Fruit fly (Drosophila melanogaster) whole organism, wandering third instar larva: ENCODE results near the gene CG5516.

Experiments
- Abd-B ChIP-seq: fragments of >200 bp; optimal IDR thresholded peaks from 2 replicates; lab custom pipeline; 2017; ENCODE audit warnings: missing biosample characterization, missing genetic modification characterization
- CG32264 ChIP-seq: fragments of 200-800 bp; sonication (Bioruptor generic); optimal IDR thresholded peaks from 2 replicates; lab custom pipeline; 2016; ENCODE audit warnings: missing biosample characterization, missing genetic modification characterization
- CG9705 ChIP-seq: fragments of 200-800 bp; sonication (Bioruptor generic); optimal IDR thresholded peaks from 2 replicates; lab custom pipeline; 2018; ENCODE audit warnings: missing biosample characterization, mild to moderate bottlenecking, missing genetic modification characterization
- CrebA ChIP-seq: fragments of 200-800 bp; sonication (Bioruptor generic); optimal IDR thresholded peaks from 2 replicates; lab custom pipeline; 2016; ENCODE audit warnings: missing biosample characterization, mild to moderate bottlenecking, missing genetic modification characterization, borderline replicate concordance
- Dfd ChIP-seq: fragments of >200 bp; optimal IDR thresholded peaks from 2 replicates; lab custom pipeline; 2017; ENCODE audit warnings: missing biosample characterization, missing genetic modification characterization
- Dif ChIP-seq: fragments of 200-275, 200-300 bp; sonication (Bioruptor generic); optimal IDR thresholded peaks from 2 replicates; lab custom pipeline; 2018; ENCODE audit warnings: missing biosample characterization, missing genetic modification characterization; ENCODE audit not compliant: partially characterized antibody
- GATAd ChIP-seq: sonication (Bioruptor generic); optimal IDR thresholded peaks from 2 replicates; lab custom pipeline; 2016; ENCODE audit warnings: missing biosample characterization, missing genetic modification characterization
- HLH106 ChIP-seq: fragments of 200-800 bp; optimal IDR thresholded peaks from 3 replicates; lab custom pipeline; 2019; ENCODE audit warnings: missing biosample characterization, mild to moderate bottlenecking, missing genetic modification characterization, moderate library complexity
- Hnf4 ChIP-seq: fragments of 200-800 bp; sonication (Bioruptor generic); optimal IDR thresholded peaks from 2 replicates; lab custom pipeline; 2016; ENCODE audit warnings: missing biosample characterization, mild to moderate bottlenecking, missing genetic modification characterization
- Hr78 ChIP-seq: fragments of >200 bp; optimal IDR thresholded peaks from 2 replicates; lab custom pipeline; 2017; ENCODE audit warnings: missing biosample characterization, missing genetic modification characterization
- Hr83 ChIP-seq: fragments of 200-300 bp; sonication (Bioruptor generic); optimal IDR thresholded peaks from 2 replicates; lab custom pipeline; 2016; ENCODE audit warnings: missing biosample characterization, mild to moderate bottlenecking, missing genetic modification characterization, moderate library complexity; ENCODE audit not compliant: poor library complexity, severe bottlenecking
- Jra ChIP-seq: sonication (Bioruptor generic); optimal IDR thresholded peaks from 2 replicates; lab custom pipeline; 2016; ENCODE audit warnings: missing biosample characterization, missing genetic modification characterization
- Mio ChIP-seq: sonication (Bioruptor generic); optimal IDR thresholded peaks from 2 replicates; lab custom pipeline; 2016; ENCODE audit warnings: missing biosample characterization, missing genetic modification characterization
- Myc ChIP-seq: fragments of >200 bp; optimal IDR thresholded peaks from 2 replicates; lab custom pipeline; 2017
- N ChIP-seq: fragments of >200 bp; optimal IDR thresholded peaks from 2 replicates; lab custom pipeline; 2018; ENCODE audit warnings: missing biosample characterization, missing external identifiers, missing genetic modification characterization
- OdsH ChIP-seq: fragments of 200-800 bp; sonication (Bioruptor generic); optimal IDR thresholded peaks from 2 replicates; lab custom pipeline; 2016; ENCODE audit warnings: missing biosample characterization, mild to moderate bottlenecking, missing genetic modification characterization
- Rel ChIP-seq, 2 experiments: fragments of 200-800 bp; sonication (Bioruptor generic) in 1 of 2; optimal IDR thresholded peaks; 2 replicates in 1 of 2; 3 replicates in 1 of 2; lab custom pipeline; 2016 to 2019; ENCODE audit warnings: mild to moderate bottlenecking in 2 of 2, missing biosample characterization in 2 of 2, missing genetic modification characterization in 2 of 2, moderate library complexity in 1 of 2
- Sp1 ChIP-seq: fragments of 200-800 bp; sonication (Bioruptor generic); optimal IDR thresholded peaks from 3 replicates; lab custom pipeline; 2019; ENCODE audit warnings: missing biosample characterization, mild to moderate bottlenecking, missing genetic modification characterization, moderate library complexity
- Vsx2 ChIP-seq: fragments of 200-300, 225-300 bp; sonication (Bioruptor generic); optimal IDR thresholded peaks from 2 replicates; lab custom pipeline; 2018; ENCODE audit warnings: missing biosample characterization, missing genetic modification characterization; ENCODE audit not compliant: partially characterized antibody
- br ChIP-seq: fragments of 200-800 bp; sonication (Bioruptor generic); optimal IDR thresholded peaks from 2 replicates; lab custom pipeline; 2016; ENCODE audit warnings: missing biosample characterization, missing genetic modification characterization
- brk ChIP-seq: fragments of 200-800 bp; sonication (Bioruptor generic); optimal IDR thresholded peaks from 2 replicates; lab custom pipeline; 2016; ENCODE audit warnings: missing biosample characterization, mild to moderate bottlenecking, missing genetic modification characterization
- dl ChIP-seq, 2 experiments: fragments of 175-275, 200-275 bp in 1 of 2; fragments of 200-275 bp in 1 of 2; sonication (Bioruptor generic); optimal IDR thresholded peaks; lab custom pipeline; 2018; ENCODE audit warnings: mild to moderate bottlenecking in 2 of 2, missing biosample characterization in 2 of 2, missing genetic modification characterization in 2 of 2, moderate library complexity in 2 of 2; ENCODE audit not compliant: partially characterized antibody in 2 of 2, insufficient read depth in 1 of 2
- dmrt93B ChIP-seq: fragments of 200-800 bp; sonication (Bioruptor generic); optimal IDR thresholded peaks from 2 replicates; lab custom pipeline; 2018; ENCODE audit warnings: missing biosample characterization, mild to moderate bottlenecking, missing genetic modification characterization
- dsf ChIP-seq: sonication (Bioruptor generic); optimal IDR thresholded peaks from 2 replicates; lab custom pipeline; 2016; ENCODE audit warnings: missing biosample characterization, missing genetic modification characterization, borderline replicate concordance
- ey ChIP-seq: fragments of 200-800 bp; sonication (Bioruptor generic); optimal IDR thresholded peaks from 2 replicates; lab custom pipeline; 2016; ENCODE audit warnings: missing biosample characterization, missing genetic modification characterization
- foxo ChIP-seq, 2 experiments: fragments of 200-800 bp; sonication (Bioruptor generic); optimal IDR thresholded peaks; 2 replicates in 1 of 2; 3 replicates in 1 of 2; lab custom pipeline; 2016 to 2017; ENCODE audit warnings: missing biosample characterization in 2 of 2, missing genetic modification characterization in 2 of 2
- fru ChIP-seq: fragments of 200-800 bp; sonication (Bioruptor generic); optimal IDR thresholded peaks from 3 replicates; lab custom pipeline; 2016; ENCODE audit warnings: missing biosample characterization, mild to moderate bottlenecking, missing genetic modification characterization
- h ChIP-seq: fragments of 200-800 bp; sonication (Bioruptor generic); optimal IDR thresholded peaks from 3 replicates; lab custom pipeline; 2016; ENCODE audit warnings: missing biosample characterization, mild to moderate bottlenecking, missing genetic modification characterization
- jim ChIP-seq: fragments of 175-275, 200-325 bp; sonication (Bioruptor generic); optimal IDR thresholded peaks from 2 replicates; lab custom pipeline; 2016; ENCODE audit warnings: missing biosample characterization, mild to moderate bottlenecking, missing genetic modification characterization
- lola ChIP-seq: fragments of >200 bp; optimal IDR thresholded peaks from 2 replicates; lab custom pipeline; 2017; ENCODE audit warnings: missing biosample characterization, missing genetic modification characterization
- pan ChIP-seq: fragments of >200 bp; optimal IDR thresholded peaks from 2 replicates; lab custom pipeline; 2017
- psq ChIP-seq: fragments of 200-800 bp; sonication (Bioruptor generic); optimal IDR thresholded peaks from 3 replicates; lab custom pipeline; 2017; ENCODE audit warnings: missing biosample characterization, mild to moderate bottlenecking, missing genetic modification characterization, moderate library complexity
- rgr ChIP-seq: fragments of 200-800 bp; sonication (Bioruptor generic); optimal IDR thresholded peaks from 3 replicates; lab custom pipeline; 2016; ENCODE audit warnings: missing biosample characterization, mild to moderate bottlenecking, missing genetic modification characterization
- sage ChIP-seq: fragments of 200-800 bp; sonication (Bioruptor generic); optimal IDR thresholded peaks from 2 replicates; lab custom pipeline; 2016; ENCODE audit warnings: missing biosample characterization, mild to moderate bottlenecking, missing genetic modification characterization
- sv ChIP-seq: fragments of 200-800 bp; sonication (Bioruptor generic); optimal IDR thresholded peaks from 3 replicates; lab custom pipeline; 2016; ENCODE audit warnings: missing biosample characterization, missing genetic modification characterization
- tai ChIP-seq: sonication (Bioruptor generic); optimal IDR thresholded peaks from 2 replicates; lab custom pipeline; 2016; ENCODE audit warnings: missing biosample characterization, missing genetic modification characterization
- usp ChIP-seq: fragments of >200 bp; optimal IDR thresholded peaks from 2 replicates; lab custom pipeline; 2017; ENCODE audit warnings: missing biosample characterization, missing genetic modification characterization
- woc ChIP-seq: sonication (Bioruptor generic); optimal IDR thresholded peaks from 2 replicates; lab custom pipeline; 2016; ENCODE audit warnings: missing biosample characterization, mild to moderate bottlenecking, missing genetic modification characterization

CG5516 gene

dm6 chr3R:16010009-16010505 lies 46.4 kb downstream of the CG5516 start:
- TF ChIP-seq CrebA (GFP tag; lab: Kevin White, UChicago): peak; percentile 12
- no peak for TF ChIP-seq Rel (GFP tag; optimal IDR thresholded peaks at IDR 0.05; lab: Kevin White, UChicago)
- TF ChIP-seq Rel (tag; optimal IDR thresholded peaks at IDR 0.05; lab: Kevin White, UChicago): peak; percentile 80
- TF ChIP-seq h (GFP tag; lab: Kevin White, UChicago): peak; percentile 48
- peak; percentile 63 for TF ChIP-seq br (GFP tag; lab: Kevin White, UChicago)
- TF ChIP-seq CG32264 (GFP tag; lab: Kevin White, UChicago): no peak
- TF ChIP-seq, all 38 proteins: peak for 4

- TF ChIP-seq Vsx2 (GFP tag; lab: Kevin White, UChicago) (peak; percentile 70), dmrt93B (GFP tag; lab: Kevin White, UChicago) (no peak), Myc (lab: Kevin White, UChicago) (no peak), N (GFP tag; lab: Kevin White, UChicago) (peak; percentile 39), sv (no peak), lola (GFP tag; lab: Kevin White, UChicago) (no peak), usp (GFP tag; lab: Kevin White, UChicago) (no peak), GATAd (no peak), tai (GFP tag; lab: Kevin White, UChicago) (no peak), OdsH (GFP tag; lab: Kevin White, UChicago) (no peak), Hnf4 (GFP tag; lab: Kevin White, UChicago) (no peak), CG32264 (GFP tag; lab: Kevin White, UChicago) (no peak), br (GFP tag; lab: Kevin White, UChicago) (peak; percentile 38), Rel (GFP tag; optimal IDR thresholded peaks at IDR 0.05; lab: Kevin White, UChicago) (no peak), Rel (tag; optimal IDR thresholded peaks at IDR 0.05; lab: Kevin White, UChicago) (peak; percentile 63), fru (GFP tag; lab: Kevin White, UChicago) (no peak), brk (no peak), rgr (no peak), woc (GFP tag; lab: Kevin White, UChicago) (no peak), Dfd (no peak), Hr83 (GFP tag; lab: Kevin White, UChicago) (no peak), h (GFP tag; lab: Kevin White, UChicago) (peak; percentile 54), Mio (GFP tag; lab: Kevin White, UChicago) (no peak), HLH106 (tag; lab: Kevin White, UChicago) (no peak), CG9705 (GFP tag; lab: Kevin White, UChicago) (no peak), Sp1 (peak; percentile 12), foxo (GFP tag; optimal IDR thresholded peaks at IDR 0.05; lab: Kevin White, UChicago) (no peak), Jra (peak; percentile 18), CrebA (GFP tag; lab: Kevin White, UChicago) (no peak), jim (no peak), dsf (GFP tag; lab: Kevin White, UChicago) (no peak), Hr78 (GFP tag; lab: Kevin White, UChicago) (no peak), Dif (GFP tag; lab: Kevin White, UChicago) (no peak), ey (GFP tag; lab: Kevin White, UChicago) (no peak), Abd-B (GFP tag; lab: Kevin White, UChicago) (no peak), sage (GFP tag; lab: Kevin White, UChicago) (no peak), pan (lab: Kevin White, UChicago) (no peak), dl (GFP tag; optimal IDR thresholded peaks at IDR 0.05; lab: Kevin White, UChicago; ENCODE audit: insufficient read depth in 1 of 2, partially characterized antibody in 2 of 2) (peak in 1 of 2 experiments; percentile 24), psq (GFP tag; lab: Kevin White, UChicago) (no peak)
These were observed 48.1 kb downstream of the CG5516 start for dm6 chr3R:16011698-16012332.
